Worm (Caenorhabditis elegans): ENCODE data around the gene C05D11.1.

The C05D11.1 gene

ce11 chrIII:6447521-6447920 is 11.1 kb downstream of the C05D11.1 start (continued):
- peak; percentile 12 for TF ChIP-seq tbx-2 (tag; optimal IDR thresholded peaks at IDR 0.05)
- peak; percentile 78 for TF ChIP-seq nhr-85 (tag)
- TF ChIP-seq lin-14 (GFP tag; optimal IDR thresholded peaks at IDR 0.05): peak; percentile 76
- TF ChIP-seq elt-2 (tag; optimal IDR thresholded peaks at IDR 0.05): peak; percentile 63
- peak; percentile 67 for TF ChIP-seq nhr-71 (tag; optimal IDR thresholded peaks at IDR 0.05)
- peak; percentile 69 for TF ChIP-seq blmp-1 (tag; optimal IDR thresholded peaks at IDR 0.05)
- no peak for TF ChIP-seq skn-1 (tag; optimal IDR thresholded peaks at IDR 0.05)
- TF ChIP-seq nhr-11 (tag; optimal IDR thresholded peaks at IDR 0.05): peak; percentile 34
- TF ChIP-seq nhr-90 (tag; optimal IDR thresholded peaks at IDR 0.05; ENCODE audit: poor library complexity): peak; percentile 45
- peak; percentile 55 for TF ChIP-seq nhr-19 (GFP tag; conservative IDR thresholded peaks at IDR 0.05)
- peak; percentile 13 to 49 for TF ChIP-seq lin-35 (GFP tag; optimal IDR thresholded peaks at IDR 0.05)
- TF ChIP-seq ceh-90 (tag; optimal IDR thresholded peaks at IDR 0.05): no peak
- peak in 2 of 3 experiments; percentile 17 to 36 for TF ChIP-seq dpl-1 (GFP tag; optimal IDR thresholded peaks at IDR 0.05)
- peak in 1 of 2 experiments; percentile 66 for TF ChIP-seq mdl-1 (tag; optimal IDR thresholded peaks at IDR 0.05)
- TF ChIP-seq ztf-11 (tag; optimal IDR thresholded peaks at IDR 0.05): no peak

ce11 chrIII:6449854-6450253 is 13.4 kb downstream of the C05D11.1 start:
- TF ChIP-seq efl-1 (optimal IDR thresholded peaks at IDR 0.05) (no peak), efl-1 (GFP tag; optimal IDR thresholded peaks at IDR 0.05 in 1 of 2) (peak in 1 of 2 experiments; percentile 12), aly-2 (tag; optimal IDR thresholded peaks at IDR 0.05) (no peak), C04F5.9 (tag; optimal IDR thresholded peaks at IDR 0.05) (no peak), lir-3 (tag; optimal IDR thresholded peaks at IDR 0.05; ENCODE audit: poor library complexity) (no peak)

ce11 chrIII:6450596-6450995 is 14.2 kb downstream of the C05D11.1 start, which contains the start of gene T26A5.6:
Gene T26A5.6 (minus strand): TSS chrIII:6450696.
- TF ChIP-seq unc-98 (GFP tag; IDR thresholded peaks at IDR 0.05): no peak
- TF ChIP-seq pax-3 (tag; optimal IDR thresholded peaks at IDR 0.05): no peak
- no peak for TF ChIP-seq fkh-4 (tag; optimal IDR thresholded peaks at IDR 0.05; ENCODE audit: borderline replicate concordance)
- no peak for TF ChIP-seq nhr-20 (tag; optimal IDR thresholded peaks at IDR 0.05)

ce11 chrIII:6452278-6452677 is 15.9 kb downstream of the C05D11.1 start, which contains the start of gene set-1:
Gene set-1 (minus strand): TSS chrIII:6452378.
- TF ChIP-seq lsy-2 (tag; optimal IDR thresholded peaks at IDR 0.05) (no peak), unc-86 (tag; optimal IDR thresholded peaks at IDR 0.05) (no peak), lin-39 (tag; optimal IDR thresholded peaks at IDR 0.05) (no peak), nhr-19 (GFP tag; conservative IDR thresholded peaks at IDR 0.05) (no peak), jun-1 (tag; optimal IDR thresholded peaks at IDR 0.05) (no peak), nhr-237 (tag; optimal IDR thresholded peaks at IDR 0.05) (no peak)

ce11 chrIII:6452683-6453082 is 16.3 kb downstream of the C05D11.1 start:
- TF ChIP-seq lin-35 (GFP tag; optimal IDR thresholded peaks at IDR 0.05) (peak; percentile 29 to 54), dpl-1 (GFP tag; optimal IDR thresholded peaks at IDR 0.05) (peak; percentile 20 to 76 (median 64)), efl-1 (optimal IDR thresholded peaks at IDR 0.05) (peak; percentile 38 to 75), efl-1 (GFP tag; optimal IDR thresholded peaks at IDR 0.05 in 1 of 2) (peak; percentile 53 to 94), irx-1 (tag; optimal IDR thresholded peaks at IDR 0.05) (no peak), blmp-1 (tag; optimal IDR thresholded peaks at IDR 0.05) (peak; percentile 60), nhr-71 (tag; optimal IDR thresholded peaks at IDR 0.05) (peak; percentile 19), lsy-2 (tag; optimal IDR thresholded peaks at IDR 0.05) (peak in 1 of 2 experiments; percentile 31), unc-30 (tag; optimal IDR thresholded peaks at IDR 0.05) (no peak), lin-14 (GFP tag; optimal IDR thresholded peaks at IDR 0.05) (peak; percentile 16), F16B12.6 (tag; optimal IDR thresholded peaks at IDR 0.05) (no peak)

ce11 chrIII:6453665-6454064 is 17.3 kb downstream of the C05D11.1 start:
- TF ChIP-seq nhr-20 (tag; optimal IDR thresholded peaks at IDR 0.05): peak; percentile 77
- TF ChIP-seq nhr-85 (tag): peak; percentile 83
- no peak for TF ChIP-seq mab-9 (GFP tag; IDR thresholded peaks at IDR 0.05)
- no peak for TF ChIP-seq ama-1 (optimal IDR thresholded peaks at IDR 0.05)
- TF ChIP-seq grh-1 (GFP tag; IDR thresholded peaks at IDR 0.05): no peak
- TF ChIP-seq vab-15 (tag; optimal IDR thresholded peaks at IDR 0.05): no peak
- TF ChIP-seq hlh-17 (GFP tag; optimal IDR thresholded peaks at IDR 0.05; ENCODE audit: borderline replicate concordance): no peak
- TF ChIP-seq nhr-90 (tag; optimal IDR thresholded peaks at IDR 0.05; ENCODE audit: poor library complexity): peak; percentile 30
- no peak for TF ChIP-seq fkh-4 (tag; optimal IDR thresholded peaks at IDR 0.05; ENCODE audit: borderline replicate concordance)
- no peak for TF ChIP-seq lin-39 (tag; optimal IDR thresholded peaks at IDR 0.05)
- peak; percentile 46 for TF ChIP-seq isw-1 (GFP tag; IDR thresholded peaks at IDR 0.05)
- TF ChIP-seq pax-3 (tag; optimal IDR thresholded peaks at IDR 0.05): no peak
- peak; percentile 73 to 79 (median 76) for TF ChIP-seq dpl-1 (GFP tag; optimal IDR thresholded peaks at IDR 0.05)
- TF ChIP-seq hlh-4 (tag; optimal IDR thresholded peaks at IDR 0.05): no peak
- peak; percentile 18 for TF ChIP-seq fkh-10 (GFP tag; optimal IDR thresholded peaks at IDR 0.05)
- TF ChIP-seq sup-37 (GFP tag; optimal IDR thresholded peaks at IDR 0.05): no peak
- TF ChIP-seq ets-5 (GFP tag; IDR thresholded peaks at IDR 0.05): no peak

All from whole organism, L1 larva.